Fruit fly (Drosophila melanogaster): ENCODE results near the gene S-Lap2.

S-Lap2 gene

dm6 chr3L:8584086-8584485 is 35.6 kb upstream of the S-Lap2 start (continued):
- TF ChIP-seq HLH3B (GFP tag; IDR thresholded peaks at IDR 0.05) (peak; percentile 44; the same call in 1 of the 2 replicates), wek (GFP tag; optimal IDR thresholded peaks at IDR 0.05) (peak; percentile 68), CG12391 (tag; optimal IDR thresholded peaks at IDR 0.05) (no peak), ranshi (GFP tag; IDR thresholded peaks at IDR 0.05) (no peak; the same call in 1 of the 2 replicates), CG3995 (GFP tag; optimal IDR thresholded peaks at IDR 0.05) (no peak), gfzf (GFP tag; optimal IDR thresholded peaks at IDR 0.05) (no peak), hb (GFP tag; IDR thresholded peaks at IDR 0.05; ENCODE audit: partially characterized antibody) (no peak), CG42726 (GFP tag; IDR thresholded peaks at IDR 0.05; ENCODE audit: partially characterized antibody) (no peak), CG12744 (GFP tag; optimal IDR thresholded peaks at IDR 0.05) (no peak), CG18599 (GFP tag; optimal IDR thresholded peaks at IDR 0.05) (peak; percentile 74), CG14441 (GFP tag; IDR thresholded peaks at IDR 0.05) (peak; percentile 23; the same call in 1 of the 2 replicates), CG18476 (GFP tag; optimal IDR thresholded peaks at IDR 0.05) (peak; percentile 11), CG43689 (GFP tag; IDR thresholded peaks at IDR 0.05) (no peak), salm (tag; optimal IDR thresholded peaks at IDR 0.05) (peak; percentile 35), HmgD (GFP tag; optimal IDR thresholded peaks at IDR 0.05) (no peak), dpn (GFP tag; optimal IDR thresholded peaks at IDR 0.05) (peak in 1 of 2 experiments; percentile 30), Opbp (GFP tag; IDR thresholded peaks at IDR 0.05; ENCODE audit: partially characterized antibody) (no peak), luna (GFP tag; optimal IDR thresholded peaks at IDR 0.05) (peak; percentile 8), CrebB (tag; optimal IDR thresholded peaks at IDR 0.05) (peak; percentile 0), Fer2 (tag; optimal IDR thresholded peaks at IDR 0.05) (peak; percentile 3), gsb (GFP tag; IDR thresholded peaks at IDR 0.05) (peak; percentile 31; the same call in 1 of the 2 replicates), CG16779 (GFP tag; IDR thresholded peaks at IDR 0.05) (no peak), Optix (GFP tag; IDR thresholded peaks at IDR 0.05) (no peak), pros (GFP tag; optimal IDR thresholded peaks at IDR 0.05) (no peak), Atf3 (GFP tag; optimal IDR thresholded peaks at IDR 0.05) (no peak), mirr (GFP tag; optimal IDR thresholded peaks at IDR 0.05) (peak; percentile 60), CG1832 (GFP tag; optimal IDR thresholded peaks at IDR 0.05) (no peak), CG12104 (GFP tag; optimal IDR thresholded peaks at IDR 0.05) (peak; percentile 8), gsb-n (tag; optimal IDR thresholded peaks at IDR 0.05) (no peak), B-H2 (GFP tag; optimal IDR thresholded peaks at IDR 0.05) (no peak), CG11723 (GFP tag; optimal IDR thresholded peaks at IDR 0.05) (no peak), Dip3 (GFP tag; optimal IDR thresholded peaks at IDR 0.05) (no peak), CG17829 (tag; optimal IDR thresholded peaks at IDR 0.05) (no peak), dm (GFP tag; optimal IDR thresholded peaks at IDR 0.05) (no peak), ro (GFP tag; IDR thresholded peaks at IDR 0.05) (no peak), HLHmδ (GFP tag; optimal IDR thresholded peaks at IDR 0.05) (no peak), Blimp-1 (GFP tag; optimal IDR thresholded peaks at IDR 0.05) (peak; percentile 31), ara (GFP tag; IDR thresholded peaks at IDR 0.05) (no peak), schlank (tag; optimal IDR thresholded peaks at IDR 0.05) (peak; percentile 57), D19B (GFP tag; optimal IDR thresholded peaks at IDR 0.05) (no peak), chif (GFP tag; optimal IDR thresholded peaks at IDR 0.05) (no peak), Asciz (GFP tag; optimal IDR thresholded peaks at IDR 0.05) (peak; percentile 70), CG31224 (GFP tag; IDR thresholded peaks at IDR 0.05) (no peak), Stat92E (GFP tag; optimal IDR thresholded peaks at IDR 0.05) (no peak), ATbp (GFP tag; optimal IDR thresholded peaks at IDR 0.05) (peak; percentile 73), sob (GFP tag; IDR thresholded peaks at IDR 0.05) (peak; percentile 59; the same call in 1 of the 2 replicates), hth (optimal IDR thresholded peaks at IDR 0.05) (no peak), CG10565 (GFP tag; optimal IDR thresholded peaks at IDR 0.05) (no peak), CG7357 (GFP tag; IDR thresholded peaks at IDR 0.05) (no peak), jigr1 (GFP tag; IDR thresholded peaks at IDR 0.05) (no peak), bsh (GFP tag; optimal IDR thresholded peaks at IDR 0.05) (no peak)
